Fruit fly (Drosophila melanogaster): ENCODE measurements around the gene CG17141.
A peak's percentile ranks its signal among the peaks of the same experiment; 100 is the strongest.

CG17141 gene

DNA sequence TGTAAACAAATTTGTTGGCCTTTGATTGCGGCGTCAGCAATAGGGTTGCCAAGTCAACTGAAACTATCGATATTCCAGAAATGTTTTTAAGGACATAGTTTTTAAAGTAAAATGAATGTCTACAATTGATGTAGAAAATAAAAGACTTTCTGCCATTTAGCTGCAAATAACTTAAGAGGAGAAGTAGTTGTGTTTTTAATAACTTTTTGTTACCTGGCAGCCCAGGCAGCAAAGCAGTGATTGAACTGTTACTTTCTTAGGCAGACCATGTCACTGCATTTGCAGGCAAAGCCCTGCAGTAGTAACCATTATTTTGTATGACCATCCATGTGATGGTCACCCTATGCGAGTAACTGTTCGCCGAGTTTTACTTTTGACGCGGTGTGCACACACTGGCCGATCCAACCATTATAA, 3.1 kb upstream of the CG17141 start, which contains the start of the genes rumi, CG7029 and Usp12-46 (continued):
- TF ChIP-seq run (tag; optimal IDR thresholded peaks at IDR 0.05) (peak; percentile 56), ranshi (GFP tag; IDR thresholded peaks at IDR 0.05) (peak; percentile 99), CG1832 (GFP tag; optimal IDR thresholded peaks at IDR 0.05) (no peak), CG7357 (GFP tag; IDR thresholded peaks at IDR 0.05) (peak; percentile 60; the same call in 2 of the 3 replicates), CkIIα-i1 (GFP tag; IDR thresholded peaks at IDR 0.05) (no peak), Aef1 (GFP tag; IDR thresholded peaks at IDR 0.05) (peak; percentile 84), Rx (GFP tag; IDR thresholded peaks at IDR 0.05) (peak; percentile 80), CG5245 (GFP tag; optimal IDR thresholded peaks at IDR 0.05) (peak; percentile 71), lab (GFP tag; optimal IDR thresholded peaks at IDR 0.05) (peak; percentile 90), Chrac-16 (GFP tag; optimal IDR thresholded peaks at IDR 0.05) (peak; percentile 89), CG7556 (GFP tag; optimal IDR thresholded peaks at IDR 0.05) (peak; percentile 75), D (optimal IDR thresholded peaks at IDR 0.05) (no peak), D (GFP tag; optimal IDR thresholded peaks at IDR 0.05) (peak; percentile 69), CG4424 (GFP tag; optimal IDR thresholded peaks at IDR 0.05) (peak; percentile 88), ci (GFP tag; IDR thresholded peaks at IDR 0.05) (peak; percentile 90), Deaf1 (tag; optimal IDR thresholded peaks at IDR 0.05) (no peak), Meics (GFP tag; optimal IDR thresholded peaks at IDR 0.05) (peak; percentile 75), knrl (GFP tag; IDR thresholded peaks at IDR 0.05; ENCODE audit: partially characterized antibody) (peak; percentile 78), Dref (GFP tag; IDR thresholded peaks at IDR 0.05) (peak; percentile 52; the same call in 1 of the 2 replicates), az2 (GFP tag; optimal IDR thresholded peaks at IDR 0.05) (peak; percentile 89), zf30C (GFP tag; optimal IDR thresholded peaks at IDR 0.05) (no peak), p53 (GFP tag; optimal IDR thresholded peaks at IDR 0.05) (peak; percentile 86), H15 (GFP tag; IDR thresholded peaks at IDR 0.05) (peak; percentile 77), CG1233 (GFP tag; optimal IDR thresholded peaks at IDR 0.05) (peak; percentile 82), eyg (GFP tag; optimal IDR thresholded peaks at IDR 0.05) (peak; percentile 58), ac (GFP tag; optimal IDR thresholded peaks at IDR 0.05) (peak; percentile 23), CG10565 (GFP tag; optimal IDR thresholded peaks at IDR 0.05) (peak; percentile 56), caup (GFP tag; optimal IDR thresholded peaks at IDR 0.05; ENCODE audit: severe bottlenecking) (peak; percentile 73), CG4617 (GFP tag; optimal IDR thresholded peaks at IDR 0.05; ENCODE audit: borderline replicate concordance) (peak; percentile 85), CG17612 (GFP tag; IDR thresholded peaks at IDR 0.05) (peak; percentile 62; the same call in 1 of the 2 replicates), Hr39 (optimal IDR thresholded peaks at IDR 0.05) (no peak), CG3281 (GFP tag; optimal IDR thresholded peaks at IDR 0.05) (peak; percentile 80), CG42726 (GFP tag; IDR thresholded peaks at IDR 0.05; ENCODE audit: partially characterized antibody) (peak; percentile 44; the same call in 1 of the 2 replicates), br (optimal IDR thresholded peaks at IDR 0.05) (no peak), Med (GFP tag) (peak; percentile 98), scrt (GFP tag; optimal IDR thresholded peaks at IDR 0.05) (peak; percentile 79), chm (GFP tag; IDR thresholded peaks at IDR 0.05) (peak; percentile 79; the same call in 1 of the 2 replicates), slbo (GFP tag; IDR thresholded peaks at IDR 0.05) (peak; percentile 93), CG18764 (GFP tag; optimal IDR thresholded peaks at IDR 0.05) (peak; percentile 68), Side (GFP tag; optimal IDR thresholded peaks at IDR 0.05) (peak; percentile 91), crp (GFP tag; optimal IDR thresholded peaks at IDR 0.05) (peak in 1 of 2 experiments; percentile 60), CG8944 (GFP tag; optimal IDR thresholded peaks at IDR 0.05) (peak; percentile 91), Nf-YC (tag; optimal IDR thresholded peaks at IDR 0.05) (peak; percentile 74), aop (GFP tag; IDR thresholded peaks at IDR 0.05) (peak; percentile 43; the same call in 1 of the 2 replicates), gem (tag; optimal IDR thresholded peaks at IDR 0.05) (peak; percentile 92), CG17186 (GFP tag; optimal IDR thresholded peaks at IDR 0.05) (peak; percentile 76), CG6854 (GFP tag; optimal IDR thresholded peaks at IDR 0.05) (no peak), CG7839 (tag; optimal IDR thresholded peaks at IDR 0.05) (peak; percentile 85), Six4 (GFP tag; optimal IDR thresholded peaks at IDR 0.05) (peak; percentile 65), CG1792 (GFP tag; optimal IDR thresholded peaks at IDR 0.05) (peak; percentile 57), en (GFP tag; optimal IDR thresholded peaks at IDR 0.05) (peak; percentile 77), phol (tag; optimal IDR thresholded peaks at IDR 0.05) (peak; percentile 90)
